Worm (Caenorhabditis elegans) whole organism, young adult: Measurements from ENCODE around the gene clec-49.

Source experiments
- B0336.3 ChIP-seq: fragments of 200-800 bp; sonication (Bioruptor generic); IDR thresholded peaks from 2 replicates; pipeline ENCODE4 v1.3.6; 2022; ENCODE audit warnings: missing genetic modification characterization, missing compliant biosample characterization
- dpl-1 ChIP-seq: fragments of 150-350 bp; optimal IDR thresholded peaks from 2 replicates; lab custom pipeline; 2014; ENCODE audit warnings: missing biosample characterization, missing genetic modification reagents, missing genetic modification characterization
- ekl-4 ChIP-seq: fragments of 200-800 bp; sonication (Bioruptor generic); IDR thresholded peaks from 2 replicates; pipeline ENCODE4 v1.3.6; 2022; ENCODE audit warnings: missing genetic modification reagents, missing genetic modification characterization, missing compliant biosample characterization
- him-1 ChIP-seq: sonication (generic microtip); optimal IDR thresholded peaks from 2 replicates; lab custom pipeline; 2016; ENCODE audit warnings: missing genotype, missing genetic modification reagents, missing genetic modification characterization, missing compliant biosample characterization

DNA sequence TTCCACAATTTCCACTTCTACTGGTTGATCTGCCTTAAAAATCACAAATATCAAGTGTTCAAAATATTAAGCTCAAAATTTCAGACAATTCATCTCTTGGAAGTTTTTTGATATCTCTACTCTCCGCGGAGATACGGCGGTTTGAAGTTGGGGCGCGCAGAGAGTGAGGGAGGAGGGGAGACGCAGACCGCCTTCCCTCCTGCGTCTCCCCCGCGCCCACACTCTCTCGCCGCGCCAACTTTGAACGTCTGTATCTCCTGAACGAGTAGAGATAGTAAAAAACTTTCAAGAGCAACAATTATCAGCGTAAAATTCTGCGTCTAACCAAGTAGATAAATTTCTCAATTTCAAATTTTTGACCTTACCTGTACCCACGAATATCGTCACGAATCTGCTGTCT is 23.0 kb downstream of the clec-49 start:
- no peak for TF ChIP-seq B0336.3 (GFP tag; lab: Robert Waterston, UW)
- TF ChIP-seq ekl-4: no peak
- no peak for TF ChIP-seq dpl-1 (GFP tag; lab: Kevin White, UChicago)
- no peak for TF ChIP-seq him-1 (tag; lab: Kevin White, UChicago)
